Worm (Caenorhabditis elegans) whole organism, late embryonic: Measurements from ENCODE around the gene aexr-3.

Source experiments
- C08G9.2 ChIP-seq: sonication (generic microtip); optimal IDR thresholded peaks from 2 replicates; lab custom pipeline; 2016; ENCODE audit warnings: mild to moderate bottlenecking, missing genetic modification characterization, moderate library complexity, missing compliant biosample characterization
- C38D4.7 ChIP-seq: fragments of 200-800 bp; sonication (Bioruptor generic); optimal IDR thresholded peaks from 2 replicates; lab custom pipeline; 2018; ENCODE audit warnings: mild to moderate bottlenecking, missing genetic modification characterization, moderate library complexity, missing compliant biosample characterization
- F13H6.1 ChIP-seq: sonication (generic microtip); optimal IDR thresholded peaks from 2 replicates; lab custom pipeline; 2016; ENCODE audit warnings: missing genetic modification characterization, missing compliant biosample characterization
- K02D7.2 ChIP-seq: sonication (generic microtip); optimal IDR thresholded peaks from 2 replicates; lab custom pipeline; 2017; ENCODE audit warnings: mild to moderate bottlenecking, missing genetic modification characterization, missing compliant biosample characterization
- K09A11.1 ChIP-seq: sonication (generic microtip); optimal IDR thresholded peaks from 2 replicates; lab custom pipeline; 2017; ENCODE audit warnings: antibody characterized with exemption, mild to moderate bottlenecking, missing genetic modification characterization, missing compliant biosample characterization; ENCODE audit not compliant: insufficient read depth
- T23F11.4 ChIP-seq: fragments of 200-800 bp; sonication (Bioruptor generic); optimal IDR thresholded peaks from 2 replicates; lab custom pipeline; 2018; ENCODE audit warnings: mild to moderate bottlenecking, missing genetic modification characterization, missing compliant biosample characterization
- ahr-1 ChIP-seq: sonication (generic microtip); optimal IDR thresholded peaks from 2 replicates; lab custom pipeline; 2016; ENCODE audit warnings: missing genetic modification characterization, missing compliant biosample characterization
- ama-1 ChIP-seq: fragments of 150-350 bp; optimal IDR thresholded peaks from 2 replicates; lab custom pipeline; 2014
- ceh-14 ChIP-seq: sonication (generic microtip); optimal IDR thresholded peaks from 2 replicates; lab custom pipeline; 2016; ENCODE audit warnings: missing genotype, missing genetic modification characterization, missing compliant biosample characterization
- ceh-18 ChIP-seq: sonication (generic microtip); optimal IDR thresholded peaks from 2 replicates; lab custom pipeline; 2016; ENCODE audit warnings: missing genetic modification characterization, missing compliant biosample characterization
- ceh-19 ChIP-seq: fragments of 200-800 bp; sonication (Bioruptor generic); optimal IDR thresholded peaks from 2 replicates; lab custom pipeline; 2018; ENCODE audit warnings: mild to moderate bottlenecking, missing genetic modification characterization, missing compliant biosample characterization
- ceh-22 ChIP-seq: sonication (generic microtip); optimal IDR thresholded peaks from 2 replicates; lab custom pipeline; 2017; ENCODE audit warnings: missing biosample characterization, missing genetic modification characterization
- ceh-24 ChIP-seq: sonication (generic microtip); optimal IDR thresholded peaks from 2 replicates; lab custom pipeline; 2016; ENCODE audit warnings: mild to moderate bottlenecking, missing genetic modification characterization, missing compliant biosample characterization
- ceh-34 ChIP-seq: sonication (generic microtip); optimal IDR thresholded peaks from 2 replicates; lab custom pipeline; 2016; ENCODE audit warnings: mild to moderate bottlenecking, missing genetic modification characterization, missing compliant biosample characterization
- ceh-45 ChIP-seq: fragments of 200-800 bp; sonication (Bioruptor generic); IDR thresholded peaks from 2 replicates; pipeline ENCODE4 v1.3.6; 2022; ENCODE audit warnings: missing genetic modification reagents, missing genetic modification characterization, missing compliant biosample characterization
- ceh-6 ChIP-seq: fragments of 200-800 bp; sonication (Bioruptor generic); optimal IDR thresholded peaks from 2 replicates; lab custom pipeline; 2018; ENCODE audit warnings: mild to moderate bottlenecking, missing genetic modification characterization, missing compliant biosample characterization
- ceh-9 ChIP-seq: sonication (generic microtip); optimal IDR thresholded peaks from 2 replicates; lab custom pipeline; 2016; ENCODE audit warnings: mild to moderate bottlenecking, missing genetic modification characterization, inconsistent platforms, missing compliant biosample characterization
- che-1 ChIP-seq: sonication (generic microtip); optimal IDR thresholded peaks from 2 replicates; lab custom pipeline; 2016; ENCODE audit warnings: mild to moderate bottlenecking, missing genetic modification characterization, missing compliant biosample characterization
- dmd-4 ChIP-seq: sonication (generic microtip); optimal IDR thresholded peaks from 2 replicates; lab custom pipeline; 2016; ENCODE audit warnings: borderline replicate concordance, missing genetic modification characterization, missing compliant biosample characterization
- dve-1 ChIP-seq: sonication (generic microtip); optimal IDR thresholded peaks from 2 replicates; lab custom pipeline; 2017; ENCODE audit warnings: antibody characterized with exemption, mild to moderate bottlenecking, missing genetic modification characterization, missing compliant biosample characterization
- elt-2 ChIP-seq: sonication (generic microtip); optimal IDR thresholded peaks from 2 replicates; lab custom pipeline; 2016; ENCODE audit warnings: missing genetic modification reagents, missing genetic modification characterization, missing compliant biosample characterization
- elt-4 ChIP-seq: sonication (generic microtip); optimal IDR thresholded peaks from 2 replicates; lab custom pipeline; 2016; ENCODE audit warnings: missing genetic modification characterization, missing compliant biosample characterization
- eyg-1 ChIP-seq: sonication (generic microtip); optimal IDR thresholded peaks from 2 replicates; lab custom pipeline; 2016; ENCODE audit warnings: missing genotype, missing genetic modification characterization, missing compliant biosample characterization
- fkh-10 ChIP-seq: fragments of 150-350 bp; optimal IDR thresholded peaks from 2 replicates; lab custom pipeline; 2014; ENCODE audit warnings: missing biosample characterization, missing genetic modification reagents, missing genetic modification characterization
- gmeb-2 ChIP-seq: sonication (generic microtip); optimal IDR thresholded peaks from 2 replicates; lab custom pipeline; 2016; ENCODE audit warnings: missing genetic modification characterization, inconsistent platforms, missing compliant biosample characterization
- hlh-13 ChIP-seq: fragments of 200-800 bp; sonication (Bioruptor generic); optimal IDR thresholded peaks from 2 replicates; lab custom pipeline; 2018; ENCODE audit warnings: mild to moderate bottlenecking, missing genetic modification characterization, missing compliant biosample characterization
- hlh-15 ChIP-seq: sonication (generic microtip); optimal IDR thresholded peaks from 2 replicates; lab custom pipeline; 2016; ENCODE audit warnings: missing genetic modification characterization, missing compliant biosample characterization
- hlh-30 ChIP-seq: sonication (generic microtip); optimal IDR thresholded peaks from 2 replicates; lab custom pipeline; 2017; ENCODE audit warnings: antibody characterized with exemption, missing genetic modification characterization, missing compliant biosample characterization; ENCODE audit not compliant: insufficient read depth
- hlh-8 ChIP-seq: sonication (generic microtip); optimal IDR thresholded peaks from 2 replicates; lab custom pipeline; 2016; ENCODE audit warnings: missing genotype, missing genetic modification characterization, missing compliant biosample characterization
- lim-6 ChIP-seq: sonication (generic microtip); optimal IDR thresholded peaks from 2 replicates; lab custom pipeline; 2016; ENCODE audit warnings: missing genetic modification characterization, missing compliant biosample characterization
- lin-11 ChIP-seq: fragments of 200-800 bp; sonication (Bioruptor generic); optimal IDR thresholded peaks from 2 replicates; lab custom pipeline; 2018; ENCODE audit warnings: mild to moderate bottlenecking, missing genetic modification characterization, missing compliant biosample characterization
- madf-2 ChIP-seq: sonication (generic microtip); optimal IDR thresholded peaks from 2 replicates; lab custom pipeline; 2017; ENCODE audit warnings: missing genetic modification characterization, missing compliant biosample characterization
- mec-3 ChIP-seq: sonication (generic microtip); optimal IDR thresholded peaks from 2 replicates; lab custom pipeline; 2016; ENCODE audit warnings: borderline replicate concordance, missing genetic modification characterization, missing compliant biosample characterization
- nfya-1 ChIP-seq: sonication (generic microtip); optimal IDR thresholded peaks from 2 replicates; lab custom pipeline; 2017; ENCODE audit warnings: missing genetic modification characterization, mild to moderate bottlenecking, missing compliant biosample characterization, antibody characterized with exemption, moderate library complexity
- nhr-11 ChIP-seq: fragments of 150-350 bp; optimal IDR thresholded peaks from 2 replicates; lab custom pipeline; 2014; ENCODE audit warnings: missing biosample characterization, missing genetic modification characterization
- nhr-232 ChIP-seq: sonication (generic microtip); optimal IDR thresholded peaks from 2 replicates; lab custom pipeline; 2016; ENCODE audit warnings: missing genetic modification characterization, missing compliant biosample characterization
- npax-4 ChIP-seq: sonication (generic microtip); optimal IDR thresholded peaks from 2 replicates; lab custom pipeline; 2016; ENCODE audit warnings: missing genetic modification characterization, missing compliant biosample characterization
- odd-2 ChIP-seq: sonication (generic microtip); optimal IDR thresholded peaks from 2 replicates; lab custom pipeline; 2017; ENCODE audit warnings: antibody characterized with exemption, mild to moderate bottlenecking, missing genetic modification characterization, missing compliant biosample characterization
- pax-1 ChIP-seq: fragments of 150-350 bp; optimal IDR thresholded peaks from 2 replicates; lab custom pipeline; 2014; ENCODE audit warnings: missing biosample characterization, missing genetic modification characterization
- pha-4 ChIP-seq: fragments of 150-350 bp; optimal IDR thresholded peaks from 2 replicates; lab custom pipeline; 2018; ENCODE audit warnings: missing biosample characterization, missing genetic modification reagents, missing genetic modification characterization
- pqm-1 ChIP-seq: sonication (generic microtip); optimal IDR thresholded peaks from 2 replicates; lab custom pipeline; 2016; ENCODE audit warnings: missing genetic modification characterization, missing compliant biosample characterization
- pros-1 ChIP-seq: fragments of 150-350 bp; optimal IDR thresholded peaks from 2 replicates; lab custom pipeline; 2014; ENCODE audit warnings: missing biosample characterization, missing genetic modification reagents, missing genetic modification characterization
- rnt-1 ChIP-seq: sonication (generic microtip); optimal IDR thresholded peaks from 2 replicates; lab custom pipeline; 2016; ENCODE audit warnings: missing genetic modification characterization, missing compliant biosample characterization
- sdc-2 ChIP-seq: sonication (generic microtip); optimal IDR thresholded peaks from 2 replicates; lab custom pipeline; 2016; ENCODE audit warnings: missing genotype, missing genetic modification characterization, missing compliant biosample characterization
- sox-2 ChIP-seq: fragments of 200-800 bp; sonication (Bioruptor generic); IDR thresholded peaks from 2 replicates; pipeline ENCODE4 v1.3.6; 2022; ENCODE audit warnings: missing genetic modification reagents, missing genetic modification characterization, missing compliant biosample characterization
- sox-4 ChIP-seq: sonication (generic microtip); optimal IDR thresholded peaks from 2 replicates; lab custom pipeline; 2017; ENCODE audit warnings: mild to moderate bottlenecking, missing genetic modification characterization, inconsistent platforms, missing compliant biosample characterization
- unc-3 ChIP-seq, 2 experiments: fragments of 200-800 bp in 1 of 2; sonication (Bioruptor generic) in 1 of 2; sonication (generic microtip) in 1 of 2; conservative IDR thresholded peaks in 1 of 2; optimal IDR thresholded peaks in 1 of 2; 2 replicates each; pipeline versions ENCODE4 v1.3.6 to Lab custom; 2016 to 2022; ENCODE audit warnings: missing compliant biosample characterization in 2 of 2, missing genetic modification characterization in 2 of 2, missing genetic modification reagents in 1 of 2
- unc-55 ChIP-seq: sonication (generic microtip); optimal IDR thresholded peaks from 2 replicates; lab custom pipeline; 2017; ENCODE audit warnings: missing biosample characterization, missing genetic modification reagents, missing genetic modification characterization
- zip-5 ChIP-seq: sonication (generic microtip); optimal IDR thresholded peaks from 2 replicates; lab custom pipeline; 2016; ENCODE audit warnings: missing genetic modification characterization, missing compliant biosample characterization
- ztf-16 ChIP-seq: sonication (generic microtip); optimal IDR thresholded peaks from 2 replicates; lab custom pipeline; 2017; ENCODE audit warnings: missing genetic modification characterization, missing compliant biosample characterization

The aexr-3 gene

DNA sequence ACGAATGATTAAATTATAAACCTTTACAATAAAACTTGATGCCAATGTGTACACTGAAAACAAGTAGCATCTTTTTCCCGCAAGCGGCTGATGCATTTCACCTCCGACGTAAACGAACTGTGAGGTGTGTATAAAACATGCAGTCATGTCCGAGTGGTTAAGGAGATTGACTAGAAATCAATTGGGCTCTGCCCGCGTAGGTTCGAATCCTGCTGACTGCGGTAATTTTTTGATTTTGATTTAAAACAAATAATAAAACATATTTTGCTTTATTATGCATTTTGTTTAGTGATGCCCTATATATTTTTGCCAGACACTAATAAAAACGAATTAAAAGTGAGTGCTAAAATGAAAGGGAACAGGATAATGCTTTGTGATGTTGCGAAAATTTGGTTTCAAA is 10.5 kb upstream of the aexr-3 start (continued):
- TF ChIP-seq ceh-14 (tag; lab: Kevin White, UChicago) (peak; percentile 34), dve-1 (tag; lab: Kevin White, UChicago) (peak; percentile 22), ceh-18 (tag; lab: Kevin White, UChicago) (peak; percentile 21), eyg-1 (tag; lab: Kevin White, UChicago) (no peak), hlh-30 (no peak), hlh-15 (tag; lab: Kevin White, UChicago) (no peak), sdc-2 (peak; percentile 31), pros-1 (tag; lab: Kevin White, UChicago) (no peak), odd-2 (tag; lab: Kevin White, UChicago) (peak; percentile 11), nhr-232 (peak; percentile 29), unc-3 (GFP tag; conservative IDR thresholded peaks at IDR 0.05; lab: Robert Waterston, UW) (no peak), unc-3 (tag; optimal IDR thresholded peaks at IDR 0.05; lab: Kevin White, UChicago) (no peak), elt-2 (tag; lab: Kevin White, UChicago) (peak; percentile 45), che-1 (tag; lab: Kevin White, UChicago) (peak; percentile 37), hlh-8 (tag; lab: Kevin White, UChicago) (peak; percentile 8), madf-2 (tag; lab: Kevin White, UChicago) (peak; percentile 1), ahr-1 (tag; lab: Kevin White, UChicago) (no peak), ztf-16 (peak; percentile 27), ceh-19 (GFP tag; lab: Kevin White, UChicago) (peak; percentile 20), pqm-1 (tag; lab: Kevin White, UChicago) (no peak), fkh-10 (GFP tag; lab: Kevin White, UChicago) (no peak), sox-2 (no peak), pax-1 (tag; lab: Kevin White, UChicago) (no peak), unc-55 (GFP tag; lab: Kevin White, UChicago) (no peak), K09A11.1 (tag; lab: Kevin White, UChicago) (no peak), ceh-22 (tag; lab: Kevin White, UChicago) (no peak), gmeb-2 (tag; lab: Kevin White, UChicago) (peak; percentile 50), mec-3 (no peak), C08G9.2 (tag; lab: Kevin White, UChicago) (peak; percentile 3), zip-5 (tag; lab: Kevin White, UChicago) (no peak), T23F11.4 (GFP tag; lab: Kevin White, UChicago) (peak; percentile 19), ceh-9 (tag; lab: Kevin White, UChicago) (no peak), elt-4 (tag; lab: Kevin White, UChicago) (no peak), nhr-11 (tag; lab: Kevin White, UChicago) (no peak), nfya-1 (tag; lab: Kevin White, UChicago) (no peak), K02D7.2 (tag; lab: Kevin White, UChicago) (peak; percentile 7), rnt-1 (tag; lab: Kevin White, UChicago) (peak; percentile 7), lin-11 (peak; percentile 39), ceh-6 (GFP tag; lab: Kevin White, UChicago) (peak; percentile 51), dmd-4 (tag; lab: Kevin White, UChicago) (no peak), C38D4.7 (GFP tag; lab: Kevin White, UChicago) (peak; percentile 60), F13H6.1 (tag; lab: Kevin White, UChicago) (no peak), npax-4 (tag; lab: Kevin White, UChicago) (peak; percentile 31), pha-4 (tag; lab: Kevin White, UChicago) (no peak), ceh-24 (tag; lab: Kevin White, UChicago) (peak; percentile 29), ceh-45 (no peak), hlh-13 (GFP tag; lab: Kevin White, UChicago) (peak; percentile 32), ama-1 (lab: Kevin White, UChicago) (no peak), sox-4 (tag; lab: Kevin White, UChicago) (no peak), lim-6 (tag; lab: Kevin White, UChicago) (no peak), ceh-34 (tag; lab: Kevin White, UChicago) (no peak)
